Fruit fly (Drosophila melanogaster) whole organism, embryonic: ENCODE measurements around the gene CG8159.

ENCODE experiments used
- Adf1 ChIP-seq: fragments of 200-800 bp; sonication (Bioruptor generic); IDR thresholded peaks from 2 replicates; pipeline ENCODE4 v1.3.6; 2022; ENCODE audit warnings: missing biosample characterization, missing genetic modification characterization
- Atf6 ChIP-seq: fragments of 200-800 bp; sonication (Bioruptor generic); IDR thresholded peaks from 2 replicates; pipeline ENCODE4 v1.3.6; 2022; ENCODE audit warnings: missing biosample characterization, missing genetic modification characterization
- Bdp1 ChIP-seq: fragments of 200-800 bp; sonication (Bioruptor generic); optimal IDR thresholded peaks from 3 replicates; lab custom pipeline; 2016; ENCODE audit warnings: missing biosample characterization, missing genetic modification characterization
- CG10543 ChIP-seq: fragments of 200-800 bp; sonication (Bioruptor generic); optimal IDR thresholded peaks from 3 replicates; lab custom pipeline; 2017; ENCODE audit warnings: missing biosample characterization, mild to moderate bottlenecking, missing genetic modification characterization, moderate library complexity
- CG11093 ChIP-seq: fragments of 200-800 bp; sonication (Bioruptor generic); IDR thresholded peaks from 3 replicates; pipeline ENCODE4 v1.3.6; 2022; ENCODE audit warnings: missing biosample characterization, missing genetic modification characterization
- CG11560 ChIP-seq: fragments of 200-800 bp; sonication (Bioruptor generic); IDR thresholded peaks from 3 replicates; pipeline ENCODE4 v1.3.6; 2022; ENCODE audit warnings: missing biosample characterization, missing genetic modification characterization
- CG12236 ChIP-seq: fragments of 200-800 bp; sonication (Bioruptor generic); optimal IDR thresholded peaks from 2 replicates; lab custom pipeline; 2016; ENCODE audit warnings: missing biosample characterization, missing genetic modification characterization
- CG1792 ChIP-seq: fragments of 200-800 bp; sonication (Bioruptor generic); optimal IDR thresholded peaks from 2 replicates; lab custom pipeline; 2016; ENCODE audit warnings: missing biosample characterization, missing genetic modification characterization
- CG2889 ChIP-seq: fragments of 200-800 bp; sonication (Bioruptor generic); IDR thresholded peaks from 3 replicates; pipeline ENCODE4 v1.3.6; 2022; ENCODE audit warnings: missing biosample characterization, missing genetic modification characterization
- CG3065 ChIP-seq: fragments of 200-800 bp; sonication (Bioruptor generic); optimal IDR thresholded peaks from 2 replicates; lab custom pipeline; 2016; ENCODE audit warnings: missing biosample characterization, missing genetic modification characterization
- CG34224 ChIP-seq: fragments of 200-800 bp; sonication (Bioruptor generic); IDR thresholded peaks from 3 replicates; pipeline ENCODE4 v1.3.6; 2022; ENCODE audit warnings: missing biosample characterization, missing genetic modification characterization; ENCODE audit not compliant: partially characterized antibody
- D ChIP-seq, 2 experiments: fragments of 200-800 bp in 1 of 2; fragments of >200 bp in 1 of 2; sonication (Bioruptor generic) in 1 of 2; optimal IDR thresholded peaks; 2 replicates in 1 of 2; 3 replicates in 1 of 2; lab custom pipeline; 2017; ENCODE audit warnings: mild to moderate bottlenecking in 1 of 2, missing biosample characterization in 1 of 2, missing genetic modification characterization in 1 of 2, missing genetic modification reagents in 1 of 2
- Dad ChIP-seq: fragments of 200-800 bp; sonication (Bioruptor generic); optimal IDR thresholded peaks from 3 replicates; lab custom pipeline; 2016; ENCODE audit warnings: missing biosample characterization, missing genetic modification characterization
- Dref ChIP-seq: fragments of 200-800 bp; sonication (Bioruptor generic); IDR thresholded peaks from 2 replicates; pipeline ENCODE4 v1.3.6; 2022; ENCODE audit warnings: missing biosample characterization, missing genetic modification characterization
- Ets65A ChIP-seq: fragments of 200-800 bp; sonication (Bioruptor generic); peaks from one replicate; lab custom pipeline; 2016; ENCODE audit warnings: missing biosample characterization, missing genetic modification characterization
- HHEX ChIP-seq: fragments of 200-800 bp; sonication (Bioruptor generic); optimal IDR thresholded peaks from 3 replicates; lab custom pipeline; 2017; ENCODE audit warnings: missing biosample characterization, mild to moderate bottlenecking, missing genetic modification characterization, missing genetic modification reagents
- Hey ChIP-seq: fragments of 200-800 bp; sonication (Bioruptor generic); optimal IDR thresholded peaks from 3 replicates; lab custom pipeline; 2018; ENCODE audit warnings: missing biosample characterization, mild to moderate bottlenecking, missing genetic modification characterization
- Hmr ChIP-seq: fragments of 200-800 bp; sonication (Bioruptor generic); optimal IDR thresholded peaks from 3 replicates; lab custom pipeline; 2017; ENCODE audit warnings: mild to moderate bottlenecking, missing biosample characterization, missing genetic modification reagents, missing genetic modification characterization
- Lim3 ChIP-seq: fragments of 200-800 bp; sonication (Bioruptor generic); IDR thresholded peaks from 2 replicates; pipeline ENCODE4 v1.3.6; 2022; ENCODE audit warnings: missing biosample characterization, missing genetic modification characterization
- MBD-R2 ChIP-seq: fragments of 200-800 bp; sonication (Bioruptor generic); IDR thresholded peaks from 2 replicates; pipeline ENCODE4 v1.3.6; 2022; ENCODE audit warnings: missing biosample characterization, missing genetic modification characterization
- Med ChIP-seq: fragments of 200-800 bp; sonication (Bioruptor generic); peaks from one replicate; lab custom pipeline; 2016; ENCODE audit warnings: missing biosample characterization, missing genetic modification characterization, mild to moderate bottlenecking, inconsistent platforms, moderate library complexity
- Meics ChIP-seq: fragments of 200-800 bp; sonication (Bioruptor generic); optimal IDR thresholded peaks from 2 replicates; lab custom pipeline; 2017; ENCODE audit warnings: missing biosample characterization, mild to moderate bottlenecking, missing genetic modification characterization
- Mes4 ChIP-seq: fragments of 200-800 bp; sonication (Bioruptor generic); optimal IDR thresholded peaks from 2 replicates; lab custom pipeline; 2016; ENCODE audit warnings: missing biosample characterization, missing genetic modification characterization
- NFAT ChIP-seq: fragments of 200-800 bp; sonication (Bioruptor generic); IDR thresholded peaks from 2 replicates; pipeline ENCODE4 v1.3.6; 2022; ENCODE audit warnings: missing biosample characterization, missing genetic modification characterization
- Opbp ChIP-seq: fragments of 200-800 bp; sonication (Bioruptor generic); IDR thresholded peaks from 3 replicates; pipeline ENCODE4 v1.3.6; 2022; ENCODE audit warnings: missing biosample characterization, missing genetic modification characterization; ENCODE audit not compliant: partially characterized antibody
- Poxn ChIP-seq: fragments of 200-800 bp; sonication (Bioruptor generic); IDR thresholded peaks from 2 replicates; pipeline ENCODE4 v1.3.6; 2022; ENCODE audit warnings: missing biosample characterization, missing genetic modification characterization
- Side ChIP-seq: fragments of 200-800 bp; sonication (Bioruptor generic); optimal IDR thresholded peaks from 2 replicates; lab custom pipeline; 2016; ENCODE audit warnings: missing biosample characterization, missing genetic modification characterization
- abd-A ChIP-seq: fragments of 200-800 bp; sonication (Bioruptor generic); optimal IDR thresholded peaks from 3 replicates; lab custom pipeline; 2019; ENCODE audit warnings: missing biosample characterization, mild to moderate bottlenecking, missing genetic modification characterization, moderate library complexity
- aop ChIP-seq: fragments of 200-800 bp; sonication (Bioruptor generic); IDR thresholded peaks from 2 replicates; pipeline ENCODE4 v1.3.6; 2022; ENCODE audit warnings: missing biosample characterization, missing genetic modification characterization
- ap ChIP-seq: fragments of 200-800 bp; sonication (Bioruptor generic); IDR thresholded peaks from 2 replicates; pipeline ENCODE4 v1.3.6; 2022; ENCODE audit warnings: missing biosample characterization, missing genetic modification characterization
- ase ChIP-seq: fragments of 200-800 bp; sonication (Bioruptor generic); IDR thresholded peaks from 3 replicates; pipeline ENCODE4 v1.3.6; 2022; ENCODE audit warnings: missing biosample characterization, missing genetic modification characterization
- crp ChIP-seq, 2 experiments: fragments of 200-800 bp; sonication (Bioruptor generic); optimal IDR thresholded peaks; 2 replicates in 1 of 2; 3 replicates in 1 of 2; lab custom pipeline; 2017; ENCODE audit warnings: missing biosample characterization in 2 of 2, missing genetic modification characterization in 2 of 2, mild to moderate bottlenecking in 1 of 2, moderate library complexity in 1 of 2
- dan ChIP-seq: fragments of 200-800 bp; sonication (Bioruptor generic); IDR thresholded peaks from 2 replicates; pipeline ENCODE4 v1.3.6; 2022; ENCODE audit warnings: missing biosample characterization, missing genetic modification characterization
- fd102C ChIP-seq: fragments of 200-800 bp; sonication (Bioruptor generic); optimal IDR thresholded peaks from 2 replicates; lab custom pipeline; 2018; ENCODE audit warnings: missing biosample characterization, mild to moderate bottlenecking, missing genetic modification characterization, moderate library complexity
- gsb-n ChIP-seq: fragments of 200-800 bp; sonication (Bioruptor generic); optimal IDR thresholded peaks from 3 replicates; lab custom pipeline; 2018; ENCODE audit warnings: missing biosample characterization, mild to moderate bottlenecking, missing genetic modification characterization
- hth ChIP-seq: fragments of >200 bp; optimal IDR thresholded peaks from 2 replicates; lab custom pipeline; 2017; ENCODE audit warnings: inconsistent platforms
- jigr1 ChIP-seq: fragments of 200-800 bp; sonication (Bioruptor generic); IDR thresholded peaks from 3 replicates; pipeline ENCODE4 v1.3.6; 2022; ENCODE audit warnings: missing biosample characterization, missing genetic modification characterization
- nerfin-1 ChIP-seq: fragments of 200-800 bp; sonication (Bioruptor generic); optimal IDR thresholded peaks from 3 replicates; lab custom pipeline; 2019; ENCODE audit warnings: missing biosample characterization, mild to moderate bottlenecking, missing genetic modification characterization, moderate library complexity
- pan ChIP-seq, 4 experiments: fragments of >200 bp in 3 of 4; fragments of 200-800 bp in 1 of 4; sonication (Bioruptor generic) in 1 of 4; optimal IDR thresholded peaks in 3 of 4; IDR thresholded peaks in 1 of 4; 2 replicates each; pipeline versions ENCODE4 v1.3.6 to Lab custom; 2017 to 2022; ENCODE audit warnings: missing biosample characterization in 2 of 4, missing genetic modification characterization in 2 of 4, mixed read lengths in 1 of 4
- pb ChIP-seq: fragments of 200-800 bp; sonication (Bioruptor generic); optimal IDR thresholded peaks from 3 replicates; lab custom pipeline; 2016; ENCODE audit warnings: missing biosample characterization, missing genetic modification characterization
- prd ChIP-seq, 3 experiments: fragments of >200 bp in 2 of 3; fragments of 200-800 bp in 1 of 3; sonication (Bioruptor generic) in 1 of 3; optimal IDR thresholded peaks in 2 of 3; IDR thresholded peaks in 1 of 3; 2 replicates in 2 of 3; 3 replicates in 1 of 3; pipeline versions ENCODE4 v1.3.6 to Lab custom; 2017 to 2022; ENCODE audit warnings: missing biosample characterization in 1 of 3, missing genetic modification characterization in 1 of 3
- pzg ChIP-seq: fragments of 200-800 bp; sonication (Bioruptor generic); optimal IDR thresholded peaks from 3 replicates; lab custom pipeline; 2018; ENCODE audit warnings: missing biosample characterization, mild to moderate bottlenecking, missing genetic modification characterization, moderate library complexity
- rib ChIP-seq: fragments of 200-800 bp; sonication (Bioruptor generic); IDR thresholded peaks from 2 replicates; pipeline ENCODE4 v1.3.6; 2022; ENCODE audit warnings: missing biosample characterization, missing genetic modification characterization
- row ChIP-seq: fragments of 200-800 bp; sonication (Bioruptor generic); IDR thresholded peaks from 3 replicates; pipeline ENCODE4 v1.3.6; 2022; ENCODE audit warnings: missing biosample characterization, missing genetic modification characterization
- schlank ChIP-seq: fragments of 200-800 bp; sonication (Bioruptor generic); optimal IDR thresholded peaks from 2 replicates; lab custom pipeline; 2018; ENCODE audit warnings: missing biosample characterization, mild to moderate bottlenecking, missing genetic modification characterization
- slbo ChIP-seq: fragments of 200-800 bp; sonication (Bioruptor generic); IDR thresholded peaks from 2 replicates; pipeline ENCODE4 v1.3.6; 2022; ENCODE audit warnings: missing biosample characterization, missing genetic modification characterization
- tio ChIP-seq: fragments of 200-800 bp; sonication (Bioruptor generic); optimal IDR thresholded peaks from 2 replicates; lab custom pipeline; 2017; ENCODE audit warnings: missing biosample characterization, missing genetic modification characterization, inconsistent platforms

Gene CG8159

DNA sequence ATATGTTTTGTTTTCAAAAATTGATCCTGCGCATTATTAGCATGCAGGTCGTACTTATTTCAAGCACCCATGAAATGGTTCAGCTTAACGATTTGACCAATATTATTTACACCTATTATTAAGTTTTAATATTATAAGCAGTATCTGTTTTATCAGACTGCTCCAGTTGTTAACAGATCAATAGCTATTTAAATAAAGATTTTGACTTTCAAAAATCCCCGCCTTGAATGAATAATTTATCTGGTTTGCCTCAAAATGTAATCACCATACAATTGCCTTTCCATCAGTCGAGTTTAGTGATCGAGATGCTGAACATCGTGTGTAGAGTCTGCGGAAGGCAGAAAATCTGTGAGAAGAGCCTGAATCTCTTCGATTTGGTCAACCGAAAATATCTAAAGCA lies 1.5 kb upstream of the CG8159 start, which contains the start of gene ouib:
Gene ouib, plus strand, starts transcription at position 301 of the 400 bp plus-strand sequence.
- TF ChIP-seq abd-A (no peak), fd102C (GFP tag; lab: Kevin White, UChicago) (no peak), aop (GFP tag; lab: Robert Waterston, UW) (no peak), rib (no peak), Hmr (no peak), Hey (tag; lab: Kevin White, UChicago) (no peak), Dad (GFP tag; lab: Kevin White, UChicago) (no peak), CG3065 (no peak), jigr1 (GFP tag; lab: Robert Waterston, UW) (no peak), Poxn (GFP tag; lab: Robert Waterston, UW) (no peak), D (optimal IDR thresholded peaks at IDR 0.05; lab: Kevin White, UChicago) (no peak), D (GFP tag; optimal IDR thresholded peaks at IDR 0.05; lab: Kevin White, UChicago) (no peak), prd (optimal IDR thresholded peaks at IDR 0.05; lab: Kevin White, UChicago) (no peak), prd (GFP tag; IDR thresholded peaks at IDR 0.05; lab: Robert Waterston, UW) (no peak), tio (GFP tag; lab: Kevin White, UChicago) (no peak), schlank (tag; lab: Kevin White, UChicago) (no peak)
- TF ChIP-seq, all 482 proteins: peak for 0

DNA sequence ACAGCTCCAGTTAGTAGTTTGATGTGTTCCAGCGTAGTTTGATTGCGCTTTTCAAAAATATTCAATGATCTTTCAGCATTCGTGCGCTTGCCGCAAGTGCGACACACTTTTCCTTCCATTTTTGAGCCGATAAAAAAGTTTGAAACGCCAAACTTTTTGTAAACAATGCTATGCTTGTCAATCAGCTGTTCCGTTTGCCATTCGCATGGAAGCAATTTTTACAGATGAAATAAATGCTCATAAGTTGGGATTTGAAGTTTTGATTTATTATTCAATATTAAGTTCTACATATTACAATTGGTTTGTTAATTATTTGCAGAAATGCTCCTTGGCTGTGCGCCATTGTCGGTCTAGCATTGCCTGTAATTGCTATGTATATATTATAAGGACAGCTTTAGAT lies 2.9 kb downstream of the CG8159 start, which contains the start of gene ranshi:
Gene ranshi, minus strand, starts transcription at position 152 of the 400 bp plus-strand sequence.
- TF ChIP-seq dan (no peak), CG34224 (0 out of 3 replicates have a peak, but pooled peaks have one; percentile 16), CG2889 (GFP tag; lab: Robert Waterston, UW) (no peak), Atf6 (no peak), Med (GFP tag; lab: Kevin White, UChicago) (peak; percentile 28), row (GFP tag; lab: Robert Waterston, UW) (peak; percentile 11; the same call in 1 of the 3 replicates), MBD-R2 (GFP tag; lab: Robert Waterston, UW) (peak; percentile 77), pb (GFP tag; lab: Kevin White, UChicago) (no peak), crp (GFP tag; optimal IDR thresholded peaks at IDR 0.05; lab: Kevin White, UChicago) (peak in 1 of 2 experiments; percentile 79), pzg (peak; percentile 15), ap (no peak)

DNA sequence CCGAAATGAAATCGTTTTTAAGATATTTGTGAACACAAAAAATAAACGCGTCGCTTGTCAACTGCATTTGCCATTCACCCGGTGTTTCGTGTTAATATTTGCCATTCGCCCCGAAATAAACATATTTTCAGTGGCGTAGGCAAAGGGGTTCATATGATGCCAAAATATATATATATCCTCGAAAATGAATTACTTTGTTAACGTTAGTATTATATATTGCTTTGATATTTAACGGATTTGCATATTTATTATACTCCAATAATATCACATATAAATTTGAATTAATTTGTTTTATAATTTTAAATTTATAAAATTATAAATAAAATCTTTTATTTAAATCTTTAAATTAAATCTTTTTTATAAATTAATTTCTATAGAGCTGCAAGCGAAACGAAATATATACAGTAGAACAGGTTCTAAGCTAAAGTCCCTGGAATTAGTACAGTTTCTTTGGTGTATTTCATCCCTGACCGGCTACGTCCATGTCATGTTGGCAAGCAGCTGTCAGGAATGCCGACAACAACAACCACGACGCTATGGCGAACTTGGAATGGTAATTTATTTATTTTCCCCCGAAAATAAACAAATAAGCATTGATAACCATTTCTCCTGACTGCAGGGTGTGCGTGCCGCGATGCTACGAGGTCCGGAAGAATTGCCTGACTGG lies 5.1 kb downstream of the CG8159 start, which contains the start of the genes M1BP and CG8202:
Gene M1BP, minus strand, starts transcription at position 102 of the 667 bp plus-strand sequence.
Gene CG8202, plus strand, starts transcription at position 495 of the 667 bp plus-strand sequence.
- TF ChIP-seq nerfin-1 (tag; lab: Kevin White, UChicago), result peak; percentile 90
- TF ChIP-seq Side (GFP tag; lab: Kevin White, UChicago), result peak; percentile 32
- no peak for TF ChIP-seq CG12236 (GFP tag; lab: Kevin White, UChicago)
- TF ChIP-seq hth (lab: Kevin White, UChicago), result no peak
- peak; percentile 72; the same call in 1 of the 3 replicates for TF ChIP-seq CG11093
- TF ChIP-seq CG11560, result peak; percentile 64; the same call in 1 of the 3 replicates
- no peak for TF ChIP-seq pb (GFP tag; lab: Kevin White, UChicago)
- peak; percentile 86 for TF ChIP-seq HHEX
- TF ChIP-seq Mes4 (GFP tag; lab: Kevin White, UChicago), result peak; percentile 47
- TF ChIP-seq Lim3 (GFP tag; lab: Robert Waterston, UW), result no peak
- no peak for TF ChIP-seq Bdp1 (GFP tag; lab: Kevin White, UChicago)
- TF ChIP-seq Ets65A, result peak; percentile 48
- TF ChIP-seq Adf1 (GFP tag; lab: Robert Waterston, UW), result peak; percentile 22; the same call in 1 of the 2 replicates
- no peak for TF ChIP-seq pan (optimal IDR thresholded peaks at IDR 0.05; lab: Kevin White, UChicago)
- TF ChIP-seq pan (GFP tag; optimal IDR thresholded peaks at IDR 0.05 in 1 of 2, IDR thresholded peaks at IDR 0.05 in 1 of 2), result peak in 1 of 2 experiments; percentile 69
- peak; percentile 85 for TF ChIP-seq slbo (GFP tag; lab: Robert Waterston, UW)
- TF ChIP-seq CG1792 (GFP tag; lab: Kevin White, UChicago), result peak; percentile 31
- TF ChIP-seq Opbp (GFP tag; lab: Robert Waterston, UW), result no peak
- TF ChIP-seq Dref (GFP tag; lab: Robert Waterston, UW), result no peak
- TF ChIP-seq CG10543 (GFP tag; lab: Kevin White, UChicago), result peak; percentile 96
- peak; percentile 52; the same call in 1 of the 3 replicates for TF ChIP-seq ase (GFP tag; lab: Robert Waterston, UW)
- TF ChIP-seq Meics (GFP tag; lab: Kevin White, UChicago), result peak; percentile 94
- TF ChIP-seq gsb-n (tag; lab: Kevin White, UChicago), result peak; percentile 93
- peak; percentile 81 for TF ChIP-seq NFAT (GFP tag; lab: Robert Waterston, UW)
